Worm (Caenorhabditis elegans) whole organism, mixed stage, embryonic: Measurements from ENCODE around the gene sre-28.

Experiments
- ces-1 ChIP-seq: fragments of 150-350 bp; optimal IDR thresholded peaks from 2 replicates; lab custom pipeline; 2014; ENCODE audit warnings: missing biosample characterization, missing genetic modification reagents, missing genetic modification characterization
- mls-2 ChIP-seq: sonication (generic microtip); optimal IDR thresholded peaks from 2 replicates; lab custom pipeline; 2016; ENCODE audit warnings: mild to moderate bottlenecking, missing genetic modification characterization, moderate library complexity, missing compliant biosample characterization
- unc-62 ChIP-seq: fragments of 150-350 bp; optimal IDR thresholded peaks from 2 replicates; lab custom pipeline; 2014; ENCODE audit warnings: missing biosample characterization, missing genetic modification reagents, missing genetic modification characterization
- ztf-11 ChIP-seq: fragments of 150-350 bp; optimal IDR thresholded peaks from 2 replicates; lab custom pipeline; 2014; ENCODE audit warnings: missing biosample characterization, missing genetic modification characterization

ce11 chrV:9921288-9921687, 22.9 kb upstream of the sre-28 start, which contains the start of gene ceh-75:
- TF ChIP-seq unc-62 (GFP tag; lab: Kevin White, UChicago) (no peak), mls-2 (tag; lab: Kevin White, UChicago) (no peak), ztf-11 (tag; lab: Kevin White, UChicago) (no peak), ces-1 (GFP tag; lab: Kevin White, UChicago) (no peak)
